Worm (Caenorhabditis elegans): ENCODE measurements around the gene tps-1.

tps-1 gene

DNA sequence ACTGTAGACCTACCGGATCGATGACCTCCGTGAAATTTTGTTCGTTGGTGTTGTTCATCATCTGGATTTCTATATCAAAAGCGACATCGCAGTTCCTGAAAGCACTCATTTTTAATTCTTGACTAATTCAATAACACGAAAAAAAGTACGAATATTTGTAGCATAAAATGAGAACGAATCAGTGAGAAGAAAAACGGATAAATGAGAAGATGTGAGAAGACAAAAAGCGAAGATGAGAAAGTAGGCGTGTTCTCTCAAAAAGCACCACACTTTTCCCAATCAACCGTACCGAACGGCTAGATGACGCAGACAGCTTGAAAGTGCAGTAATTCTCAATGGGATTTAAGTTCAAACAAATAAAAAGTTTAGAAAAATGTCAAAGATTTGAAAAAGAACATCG lies 12.4 kb upstream of the tps-1 start, which contains the start of gene npr-24:
npr-24 (minus strand) TSS at position 101 of the 400 bp plus-strand sequence.
- no peak for TF ChIP-seq unc-62 (GFP tag; optimal IDR thresholded peaks at IDR 0.05)

DNA sequence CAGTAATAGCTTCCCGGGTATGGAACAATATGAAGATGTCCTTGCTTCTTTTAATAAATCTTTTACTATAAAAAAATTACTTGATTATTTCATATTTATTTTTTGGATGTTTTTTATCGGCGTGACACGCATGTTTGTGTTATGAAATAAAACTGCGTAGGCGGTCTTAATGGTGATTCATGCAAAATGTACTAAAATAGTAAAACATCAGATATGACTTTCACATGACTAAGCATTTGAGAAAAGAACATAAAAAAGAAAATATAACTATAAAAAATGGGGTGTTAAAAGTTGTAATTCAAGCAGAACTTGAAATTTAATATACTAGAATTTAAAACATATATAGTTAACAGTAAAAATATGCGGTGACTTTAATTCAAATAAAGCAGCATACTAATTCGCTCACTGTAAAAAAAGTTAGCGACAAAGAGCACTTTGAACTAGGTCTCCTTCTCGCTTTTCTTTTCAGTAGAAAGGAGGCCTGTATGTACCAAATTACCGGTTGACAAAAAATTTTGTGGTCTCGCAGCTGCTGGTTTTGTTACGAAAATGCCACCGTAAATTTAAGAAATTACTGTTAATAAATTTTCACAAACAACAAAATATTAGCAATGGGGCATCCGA lies 7.7 kb upstream of the tps-1 start:
- no peak for TF ChIP-seq unc-62 (GFP tag; optimal IDR thresholded peaks at IDR 0.05)

DNA sequence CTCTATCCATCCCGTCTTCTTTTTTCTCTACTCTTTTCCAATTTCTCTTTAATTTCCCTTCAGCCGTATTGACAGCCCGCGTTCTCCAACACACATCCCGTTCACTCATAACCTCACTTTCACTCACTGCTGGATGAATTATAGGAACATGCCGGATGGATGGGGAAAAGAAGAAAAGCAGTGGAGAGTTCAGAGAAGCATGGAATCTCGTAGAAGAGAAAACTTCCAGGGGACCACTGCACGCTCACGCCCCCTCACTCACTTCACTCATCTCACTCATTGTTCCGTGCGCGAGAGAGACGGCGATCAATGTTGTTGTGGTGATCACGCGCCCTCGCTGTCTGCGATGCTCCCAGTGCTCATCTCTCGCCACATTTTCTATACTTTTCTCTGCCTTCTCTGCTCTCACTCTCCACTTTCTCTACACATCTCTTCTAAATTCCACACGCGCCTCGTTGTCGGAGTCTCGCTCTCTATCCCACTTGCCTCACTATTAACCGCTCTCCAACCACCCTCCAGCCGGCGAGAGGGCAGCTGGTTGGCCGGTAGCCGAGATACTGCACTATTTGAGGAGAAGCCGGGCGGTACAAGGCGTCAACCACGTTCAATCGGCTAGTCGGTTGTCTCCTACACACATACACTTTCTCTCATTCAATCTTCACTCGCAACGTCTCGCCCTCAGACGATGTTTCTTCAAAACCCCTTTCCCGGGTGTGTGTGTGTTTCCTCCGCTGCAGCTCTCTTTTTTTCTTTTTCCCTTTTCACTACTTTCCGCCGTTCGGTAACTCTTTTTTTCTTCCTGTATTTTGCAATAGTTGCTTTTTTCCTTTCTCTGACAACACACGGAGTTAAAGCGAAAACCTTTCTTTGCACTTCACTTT lies 5.6 kb upstream of the tps-1 start:
- TF ChIP-seq unc-62 (GFP tag; optimal IDR thresholded peaks at IDR 0.05), result peak; percentile 6

- no peak for TF ChIP-seq unc-62 (GFP tag; optimal IDR thresholded peaks at IDR 0.05)
Measured at ce11 chrX:17478677-17479076, 4.3 kb upstream of the tps-1 start.

DNA sequence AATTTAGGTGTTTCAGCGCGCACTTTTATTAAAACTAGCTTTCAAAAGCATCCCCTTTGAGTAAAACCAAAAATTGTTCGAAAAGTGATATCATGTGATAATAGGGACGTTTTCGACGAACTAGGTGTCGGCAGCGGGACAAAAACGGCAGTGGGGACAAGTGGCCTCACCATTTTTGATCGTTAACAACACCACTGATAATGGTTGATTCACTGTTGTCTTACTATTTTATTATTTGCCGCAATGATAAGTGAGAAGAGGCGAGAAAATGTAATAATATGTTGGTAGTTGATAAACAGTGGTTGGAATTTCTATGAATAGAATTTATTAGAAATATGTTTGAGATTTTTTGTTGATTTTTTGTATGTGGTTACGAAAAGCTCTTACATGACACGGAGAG lies 1.6 kb upstream of the tps-1 start:
- no peak for TF ChIP-seq unc-62 (GFP tag; optimal IDR thresholded peaks at IDR 0.05)

ce11 chrX:17472917-17473316 lies 1.4 kb downstream of the tps-1 start:
- no peak for TF ChIP-seq unc-62 (GFP tag; optimal IDR thresholded peaks at IDR 0.05)

DNA sequence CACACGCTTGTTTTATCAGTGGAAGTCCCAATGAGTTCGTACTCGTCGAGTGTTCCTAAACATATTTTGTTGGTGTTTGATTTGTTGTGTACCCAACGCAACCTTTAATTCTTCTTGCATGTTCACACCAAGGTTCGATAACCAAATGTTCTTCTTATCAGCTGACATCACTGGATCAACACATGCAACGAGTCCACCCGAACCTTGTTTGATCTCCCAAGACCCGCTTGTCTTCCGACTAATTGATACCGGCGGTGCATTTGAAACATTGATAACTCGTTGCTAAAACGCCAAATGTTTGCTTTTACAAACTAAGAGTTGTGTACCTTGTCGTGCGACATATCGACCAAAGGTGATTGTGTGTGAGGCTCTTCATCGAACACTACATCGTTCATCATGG lies 2.6 kb downstream of the tps-1 start:
- no peak for TF ChIP-seq unc-62 (GFP tag; optimal IDR thresholded peaks at IDR 0.05)

- no peak for TF ChIP-seq unc-62 (GFP tag; optimal IDR thresholded peaks at IDR 0.05)
Measured at ce11 chrX:17468483-17468882, 5.9 kb downstream of the tps-1 start.

ce11 chrX:17466615-17467014 lies 7.7 kb downstream of the tps-1 start, which contains the start of gene ZK54.3:
Gene ZK54.3, minus strand, starts transcription at chrX:17467005.
- no peak for TF ChIP-seq unc-62 (GFP tag; optimal IDR thresholded peaks at IDR 0.05)

ce11 chrX:17464801-17465200 lies 9.5 kb downstream of the tps-1 start, which contains the start of gene slc-17.1:
Gene slc-17.1, minus strand, starts transcription at chrX:17464901.
- TF ChIP-seq unc-62 (GFP tag; optimal IDR thresholded peaks at IDR 0.05), result no peak

- TF ChIP-seq unc-62 (GFP tag; optimal IDR thresholded peaks at IDR 0.05), result no peak
Measured at ce11 chrX:17461958-17462357, 12.4 kb downstream of the tps-1 start.

ce11 chrX:17458887-17459286 lies 15.4 kb downstream of the tps-1 start, which contains the start of gene mlc-1:
Gene mlc-1, plus strand, starts transcription at chrX:17459210.
- no peak for TF ChIP-seq unc-62 (GFP tag; optimal IDR thresholded peaks at IDR 0.05)

DNA sequence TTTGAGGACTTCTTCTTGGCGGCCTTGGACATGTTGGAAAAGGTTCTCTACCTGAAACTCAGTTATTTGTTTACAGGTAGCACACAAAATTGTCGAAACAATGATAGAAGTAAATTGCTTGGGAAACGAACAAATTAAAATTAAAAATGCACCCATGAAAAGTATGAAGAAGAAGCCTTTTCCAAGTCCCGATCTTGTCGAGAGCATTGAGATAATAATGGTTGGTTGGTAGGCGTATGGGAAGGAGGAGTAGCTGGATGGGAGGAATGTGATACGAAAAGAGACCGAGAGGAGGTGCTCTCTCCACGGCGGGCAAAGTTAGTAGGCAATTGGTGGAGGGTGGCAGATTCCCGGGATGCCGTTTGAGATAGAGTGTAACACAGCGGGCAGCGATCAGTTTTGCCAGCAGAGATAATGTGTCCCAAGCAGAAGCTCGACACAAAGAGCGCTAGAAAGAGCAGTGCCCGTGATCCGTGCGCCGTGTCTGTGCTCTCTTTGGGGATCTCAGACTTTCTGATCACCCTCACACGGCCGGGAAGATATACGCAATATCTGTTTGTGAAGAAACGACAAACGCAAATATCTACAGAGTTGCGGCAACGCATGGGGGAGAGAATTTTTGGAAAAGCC lies 17.7 kb downstream of the tps-1 start, which contains the start of gene mlc-2:
mlc-2 (minus strand) TSS at position 51 of the 630 bp plus-strand sequence.
- no peak for TF ChIP-seq unc-62 (GFP tag; optimal IDR thresholded peaks at IDR 0.05)

DNA sequence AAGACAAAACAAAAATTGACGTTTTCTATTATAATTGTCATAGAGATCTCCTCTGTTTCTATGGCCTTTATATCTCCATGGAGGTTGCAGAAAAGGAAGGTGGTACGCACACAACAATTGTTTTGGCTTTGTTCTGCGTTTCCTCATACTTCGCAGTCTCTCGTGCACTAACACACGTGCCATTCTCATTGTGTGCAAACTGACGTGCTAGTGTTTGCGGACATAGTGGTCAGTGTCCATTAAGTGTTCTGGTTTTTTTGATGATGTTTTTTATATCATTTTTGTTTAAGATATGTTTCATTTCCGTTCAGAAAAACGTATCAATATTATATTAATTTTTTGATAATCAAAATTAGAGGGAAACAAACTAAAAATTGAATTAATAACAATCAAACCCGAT lies 22.9 kb downstream of the tps-1 start, which contains the start of gene C36E6.2:
C36E6.2 (plus strand) TSS at position 261 of the 400 bp plus-strand sequence.
- TF ChIP-seq unc-62 (GFP tag; optimal IDR thresholded peaks at IDR 0.05), result no peak

DNA sequence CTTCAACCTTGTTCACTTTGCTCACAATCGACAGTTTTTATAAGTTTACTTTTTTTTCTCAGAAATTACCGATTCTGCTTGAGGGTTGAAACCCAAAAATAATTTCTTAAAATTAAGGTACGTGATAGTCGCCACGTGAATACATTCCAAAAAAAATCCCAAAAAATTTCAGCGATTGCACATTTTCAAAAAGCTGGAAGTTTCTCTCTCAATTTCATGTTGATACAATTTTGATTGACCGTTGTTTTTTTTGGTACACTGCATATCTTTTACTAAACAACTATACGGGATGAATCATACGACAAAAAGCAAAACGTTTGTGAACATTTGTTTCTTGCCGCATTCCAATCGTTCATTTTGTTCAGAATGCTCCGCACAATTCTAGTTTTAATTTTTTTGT lies 35.9 kb downstream of the tps-1 start, which contains the start of gene C36E6.8:
C36E6.8 (plus strand) TSS at position 301 of the 400 bp plus-strand sequence.
- TF ChIP-seq unc-62 (GFP tag; optimal IDR thresholded peaks at IDR 0.05), result no peak

ce11 chrX:17434234-17434633 lies 40.1 kb downstream of the tps-1 start, which contains the start of gene fubl-3:
Gene fubl-3, plus strand, starts transcription at chrX:17434445.
- TF ChIP-seq unc-62 (GFP tag; optimal IDR thresholded peaks at IDR 0.05), result no peak

Measured in whole organism, dauer.